Worm (Caenorhabditis elegans): ENCODE data around the gene cox-11.

cox-11 gene

DNA sequence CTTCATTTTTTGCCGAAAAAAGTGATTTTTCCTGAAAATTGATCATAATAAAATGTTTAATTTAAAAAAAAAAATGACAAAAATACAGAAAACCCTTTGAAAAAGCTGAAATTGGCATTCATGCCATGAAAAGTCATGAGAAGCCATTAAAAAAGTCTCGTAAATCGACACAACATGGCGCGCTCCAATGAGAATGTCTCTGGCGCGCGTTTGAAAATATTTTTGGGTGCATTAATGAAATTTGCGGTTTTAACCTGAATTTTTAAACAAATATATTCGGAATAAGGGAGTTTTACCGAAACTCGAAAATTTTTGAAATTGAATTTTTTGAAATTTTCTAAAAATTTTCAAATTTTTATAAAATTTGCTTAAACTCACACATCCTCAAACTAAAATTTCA is 3.7 kb downstream of the cox-11 start:
- TF ChIP-seq unc-62 (GFP tag; optimal IDR thresholded peaks at IDR 0.05): no peak

DNA sequence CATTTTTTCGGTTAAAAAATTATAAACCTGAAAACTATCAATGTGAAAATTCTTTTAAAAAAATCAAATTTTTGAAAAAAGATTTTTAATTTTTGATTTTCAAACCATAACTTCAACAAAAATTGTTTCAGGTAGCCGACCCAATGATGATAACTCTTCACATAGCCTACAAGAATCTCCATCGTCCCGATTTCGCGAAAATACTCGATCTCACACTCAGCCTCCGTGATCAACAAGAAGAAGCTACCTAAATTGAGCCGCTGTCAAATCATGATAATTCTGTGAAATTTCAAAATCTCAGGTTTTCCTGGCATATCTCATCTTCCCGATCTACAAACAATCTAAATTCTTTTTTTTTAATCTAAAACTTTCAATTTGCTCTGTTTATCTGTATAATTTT is 6.1 kb downstream of the cox-11 start:
- no peak for TF ChIP-seq unc-62 (GFP tag; optimal IDR thresholded peaks at IDR 0.05)

DNA sequence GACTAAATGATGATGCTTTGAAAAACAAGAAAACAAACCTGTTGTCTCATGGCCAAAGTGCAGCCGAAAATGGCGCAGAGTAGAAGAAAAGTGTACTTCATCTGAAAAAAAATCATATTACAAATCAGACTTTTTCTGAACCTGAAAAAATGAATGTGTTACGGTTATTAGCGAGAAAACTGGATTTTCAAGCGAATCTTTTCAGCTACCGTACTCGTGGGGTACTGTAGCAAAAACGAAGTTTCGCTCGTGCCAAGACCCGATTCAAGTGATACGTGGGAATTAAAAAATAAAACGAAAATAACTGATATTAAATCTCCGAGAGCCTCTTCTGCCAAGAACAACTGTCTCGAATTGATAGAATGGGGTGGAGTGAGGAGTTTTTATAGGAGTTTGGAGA is 8.1 kb downstream of the cox-11 start, which contains the start of gene ttr-51:
ttr-51 (minus strand) TSS at position 101 of the 400 bp plus-strand sequence.
- no peak for TF ChIP-seq unc-62 (GFP tag; optimal IDR thresholded peaks at IDR 0.05)

DNA sequence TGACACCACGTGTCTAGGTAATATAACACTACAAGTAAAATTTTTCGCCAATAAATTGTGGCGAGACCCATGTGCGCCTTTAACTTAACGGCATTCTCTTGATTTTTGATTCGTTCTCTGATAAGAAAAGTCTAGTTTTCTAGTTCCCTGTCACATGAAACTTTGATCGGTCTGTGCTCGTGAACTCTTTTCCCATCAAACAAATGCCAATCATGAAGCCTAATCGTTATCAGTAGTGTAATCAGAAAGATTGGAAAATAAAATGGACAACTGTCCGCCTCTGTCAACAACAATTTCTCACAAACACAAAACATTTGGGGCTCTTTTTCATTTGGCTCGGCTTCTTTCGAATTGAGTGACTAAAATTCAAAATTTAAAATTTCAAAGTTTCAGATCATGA is 9.7 kb downstream of the cox-11 start, which contains the start of gene ttr-45:
ttr-45 (plus strand) TSS at position 385 of the 400 bp plus-strand sequence.
- TF ChIP-seq unc-62 (GFP tag; optimal IDR thresholded peaks at IDR 0.05): no peak

DNA sequence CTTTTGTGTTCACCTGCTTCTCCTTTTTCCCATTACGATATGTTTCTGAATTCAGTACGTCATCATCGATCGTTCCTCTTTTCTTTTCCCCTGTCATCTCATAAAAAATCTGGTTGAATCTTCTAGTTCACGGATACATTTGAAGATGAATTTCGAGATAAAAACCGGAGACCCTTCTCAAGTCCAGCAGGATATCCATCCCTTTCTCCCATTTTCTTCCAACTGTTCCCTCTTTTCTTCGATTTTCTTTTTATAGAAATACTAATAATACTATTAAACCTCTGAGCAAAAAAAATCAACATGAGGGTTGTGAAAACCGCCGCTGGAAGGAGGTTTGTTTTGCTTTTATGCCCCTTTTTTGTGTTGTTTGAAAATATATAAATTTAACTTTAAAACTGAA is 11.8 kb downstream of the cox-11 start, which contains the start of gene bus-12:
bus-12 (plus strand) TSS at position 301 of the 400 bp plus-strand sequence.
- no peak for TF ChIP-seq unc-62 (GFP tag; optimal IDR thresholded peaks at IDR 0.05)

DNA sequence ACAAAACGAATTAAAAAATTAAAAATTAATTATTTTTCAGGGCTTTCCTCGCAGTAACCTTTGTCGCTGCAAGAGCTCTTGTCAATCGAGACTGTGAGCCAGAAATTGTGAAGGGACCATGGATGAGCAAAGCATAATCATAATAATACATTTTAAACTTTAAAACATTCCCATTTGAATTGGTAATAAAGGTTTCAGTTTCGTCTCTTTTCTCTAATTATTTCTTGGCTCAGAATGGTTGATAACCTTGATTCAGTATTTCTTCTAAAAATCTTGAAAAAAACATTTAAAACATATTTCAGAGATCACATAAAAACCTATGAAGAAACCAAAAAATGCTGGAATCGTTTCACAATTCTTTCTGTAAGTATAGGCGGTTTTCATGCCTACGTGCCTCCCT is 14.7 kb downstream of the cox-11 start, which contains the start of gene JC8.16:
JC8.16 (plus strand) TSS at position 301 of the 400 bp plus-strand sequence.
- no peak for TF ChIP-seq unc-62 (GFP tag; optimal IDR thresholded peaks at IDR 0.05)

DNA sequence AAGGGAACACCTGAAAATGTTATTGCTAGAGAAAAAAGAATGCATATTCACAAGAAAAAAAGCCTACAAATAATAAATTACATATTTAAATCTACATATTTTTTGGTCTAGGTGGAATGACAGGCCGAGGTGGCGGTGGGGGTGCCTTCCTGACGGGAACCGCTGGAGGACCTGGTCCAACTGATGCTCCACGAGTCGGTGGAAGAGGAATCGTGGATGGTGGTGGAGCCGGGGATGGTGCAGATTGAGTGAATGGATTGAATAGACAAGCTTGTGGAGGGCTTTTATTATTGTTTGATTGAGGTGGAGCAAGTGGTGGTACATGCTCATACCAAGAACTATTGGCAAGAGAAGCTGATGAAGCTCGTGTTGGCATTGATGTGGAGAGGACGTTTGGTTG is 17.7 kb downstream of the cox-11 start:
- TF ChIP-seq unc-62 (GFP tag; optimal IDR thresholded peaks at IDR 0.05): no peak

DNA sequence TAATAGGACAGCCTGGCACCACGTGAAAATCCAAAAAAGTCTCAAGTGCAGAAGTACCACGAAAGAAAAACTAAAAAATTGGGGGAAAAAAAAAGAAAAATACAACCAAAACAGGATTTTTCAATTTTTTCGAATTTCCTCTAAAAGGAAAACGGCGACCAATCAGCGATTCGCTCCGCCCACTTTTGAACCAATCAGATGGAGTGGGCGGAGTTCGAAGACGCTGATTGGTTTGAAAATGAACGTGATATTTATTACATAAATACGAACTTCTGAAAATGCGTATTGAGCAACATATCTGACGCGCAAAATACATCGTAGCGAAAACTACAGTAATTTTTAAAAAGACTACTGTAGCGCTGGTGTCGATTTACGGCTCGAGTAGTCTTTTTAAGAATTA is 24.3 kb downstream of the cox-11 start:
- TF ChIP-seq unc-62 (GFP tag; optimal IDR thresholded peaks at IDR 0.05): no peak

DNA sequence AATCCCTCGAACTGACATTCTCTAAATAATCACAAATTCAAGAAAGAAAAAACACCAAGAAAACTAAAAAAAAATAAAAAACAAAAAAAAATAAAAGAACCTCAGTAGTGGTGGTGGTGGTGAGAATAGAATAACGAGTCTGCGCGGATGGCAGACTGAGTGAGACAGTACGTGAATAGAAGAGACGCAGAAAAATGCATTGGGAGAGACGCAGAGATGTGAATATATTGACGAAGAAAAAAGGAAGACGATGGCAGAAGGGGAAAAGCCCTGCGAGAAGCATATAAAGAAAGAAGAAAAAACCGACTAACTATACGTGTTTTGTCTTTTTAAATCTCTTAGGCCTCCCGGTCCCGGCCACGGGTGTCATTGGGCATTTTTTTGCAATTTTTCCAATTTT is 28.4 kb downstream of the cox-11 start, which contains the start of gene unc-26:
unc-26 (minus strand) TSS at position 23 of the 400 bp plus-strand sequence.
- TF ChIP-seq unc-62 (GFP tag; optimal IDR thresholded peaks at IDR 0.05): no peak

DNA sequence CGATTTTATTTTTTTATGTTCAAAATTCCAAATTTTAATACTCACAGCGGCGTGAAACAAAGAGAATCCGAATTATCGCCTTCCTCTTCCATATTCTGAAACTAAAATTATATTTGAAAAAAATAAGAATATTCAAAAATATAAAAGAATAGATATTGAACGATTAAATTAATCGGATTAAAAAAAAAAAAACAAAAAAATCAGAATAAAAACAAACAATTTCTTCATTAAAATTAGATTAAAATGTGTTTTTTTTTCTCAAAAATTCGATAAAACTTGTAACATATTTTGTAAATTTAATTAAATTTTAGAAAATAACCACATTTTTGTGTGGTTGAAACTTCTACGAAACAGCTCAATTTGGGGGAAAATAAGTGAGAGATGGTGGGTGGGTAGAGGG is 38.7 kb downstream of the cox-11 start, which contains the start of gene cpsf-3:
cpsf-3 (minus strand) TSS at position 101 of the 400 bp plus-strand sequence.
- no peak for TF ChIP-seq unc-62 (GFP tag; optimal IDR thresholded peaks at IDR 0.05)

DNA sequence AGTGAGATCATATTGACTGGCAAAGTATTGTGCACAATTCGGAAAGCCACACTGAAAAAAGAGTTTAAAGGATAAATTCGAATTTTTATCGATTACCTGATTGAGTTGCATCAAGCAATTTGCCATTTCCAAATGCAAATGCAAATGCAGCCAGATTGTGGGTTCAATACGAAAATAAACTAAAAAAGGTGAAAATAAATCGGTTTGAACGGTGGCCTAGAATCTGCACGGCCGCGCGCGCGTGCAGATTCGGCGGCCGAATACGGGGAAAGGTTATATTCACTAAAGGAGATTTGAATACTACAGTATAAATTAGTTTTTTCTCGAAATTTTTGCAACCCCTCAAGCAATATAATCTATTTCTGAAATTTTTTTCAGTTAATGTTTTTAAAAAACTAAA is 45.2 kb downstream of the cox-11 start, which contains the start of gene Y67H2A.10:
Y67H2A.10 (minus strand) TSS at position 184 of the 400 bp plus-strand sequence.
- no peak for TF ChIP-seq unc-62 (GFP tag; optimal IDR thresholded peaks at IDR 0.05)

DNA sequence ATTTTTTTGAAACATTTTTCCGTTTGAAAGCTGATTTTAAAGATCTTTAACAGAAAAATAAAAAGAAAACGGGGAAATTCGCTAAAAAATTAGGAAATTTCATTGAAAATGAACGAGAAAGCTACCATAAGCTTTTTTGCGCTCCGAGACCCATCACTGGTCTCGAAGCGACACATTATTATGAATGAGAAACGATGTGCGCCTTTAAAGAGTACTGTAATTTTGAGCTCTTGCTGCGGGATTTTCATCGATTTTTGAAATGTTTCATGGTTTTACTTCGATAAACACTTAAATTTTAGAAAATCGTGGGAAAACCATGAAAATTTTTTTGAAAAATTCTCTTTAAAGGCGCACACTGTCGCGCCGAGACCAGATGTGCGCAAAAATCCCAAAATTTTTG is 46.1 kb downstream of the cox-11 start:
- no peak for TF ChIP-seq unc-62 (GFP tag; optimal IDR thresholded peaks at IDR 0.05)

Measured in whole organism, dauer.